Worm (Caenorhabditis elegans) whole organism, L1 larva: ENCODE data around the gene srd-15.

ENCODE experiments used
- C16A3.4 ChIP-seq: fragments of 150-350 bp; optimal IDR thresholded peaks from 2 replicates; lab custom pipeline; 2014; ENCODE audit warnings: missing biosample characterization, missing genetic modification characterization
- ama-1 ChIP-seq: fragments of 150-350 bp; optimal IDR thresholded peaks from 2 replicates; lab custom pipeline; 2014
- fkh-10 ChIP-seq: sonication (generic microtip); optimal IDR thresholded peaks from 2 replicates; lab custom pipeline; 2017; ENCODE audit warnings: missing biosample characterization, missing genetic modification reagents, missing genetic modification characterization
- jun-1 ChIP-seq: fragments of 150-350 bp; optimal IDR thresholded peaks from 2 replicates; lab custom pipeline; 2014; ENCODE audit warnings: missing biosample characterization, missing genetic modification reagents, missing genetic modification characterization
- mdl-1 ChIP-seq, 2 experiments: fragments of 150-350 bp; optimal IDR thresholded peaks; 2 replicates each; lab custom pipeline; 2014 to 2017; ENCODE audit warnings: missing biosample characterization in 2 of 2, missing genetic modification characterization in 2 of 2, inconsistent platforms in 1 of 2
- nhr-76 ChIP-seq: sonication (generic microtip); optimal IDR thresholded peaks from 2 replicates; lab custom pipeline; 2017; ENCODE audit warnings: missing biosample characterization, missing genetic modification characterization

DNA sequence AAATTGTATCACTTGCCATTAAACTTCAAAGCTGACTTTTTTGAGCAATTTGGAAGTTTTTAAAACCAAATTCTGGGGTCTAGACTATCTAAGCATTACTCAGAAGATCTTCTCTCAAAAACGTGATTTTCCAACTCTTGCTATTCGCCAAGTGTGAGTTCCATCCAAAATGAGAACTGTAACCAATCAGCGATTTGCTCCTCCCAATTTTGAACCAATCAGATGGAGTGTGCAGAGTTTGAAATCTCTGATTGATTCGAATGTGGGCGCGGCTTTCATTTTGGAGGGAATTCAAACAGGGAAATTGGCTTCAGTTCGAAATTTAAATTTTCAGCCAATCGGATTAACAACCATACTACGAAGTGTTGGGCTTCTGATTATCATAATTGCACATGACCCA is 46.9 kb upstream of the srd-15 start:
- no peak for TF ChIP-seq nhr-76 (tag; lab: Kevin White, UChicago)
- no peak for TF ChIP-seq fkh-10 (GFP tag; lab: Kevin White, UChicago)
- no peak for TF ChIP-seq ama-1 (lab: Kevin White, UChicago)
- TF ChIP-seq mdl-1 (tag; optimal IDR thresholded peaks at IDR 0.05; lab: Kevin White, UChicago) = no peak
- TF ChIP-seq jun-1 (tag; lab: Kevin White, UChicago) = no peak
- TF ChIP-seq C16A3.4 (tag; lab: Kevin White, UChicago) = no peak
